Fruit fly (Drosophila melanogaster): ENCODE data around the gene Cht11.
A peak's percentile ranks its signal among the peaks of the same experiment; 100 is the strongest.

The Cht11 gene

DNA sequence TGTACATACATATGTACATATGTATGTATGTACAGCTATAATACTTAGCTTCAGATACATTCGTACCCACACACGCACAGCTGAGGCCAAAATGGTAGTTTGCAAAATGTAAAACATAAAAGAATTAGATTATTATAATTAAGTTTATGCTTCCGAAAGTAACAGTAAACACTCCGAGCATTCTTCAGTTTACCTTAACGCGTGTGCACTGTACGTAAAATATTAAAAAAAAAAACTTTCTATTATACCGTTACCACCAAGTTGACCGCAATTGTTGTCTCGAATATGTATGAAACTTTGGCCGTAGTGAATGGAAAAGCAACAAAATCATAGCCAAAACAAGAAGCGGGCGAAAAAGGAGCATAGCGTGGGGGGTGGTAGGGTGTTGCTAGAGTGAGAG is 5.2 kb upstream of the Cht11 start (continued):
- TF ChIP-seq CG42726 (GFP tag; IDR thresholded peaks at IDR 0.05; ENCODE audit: partially characterized antibody) (no peak), CG12769 (tag; optimal IDR thresholded peaks at IDR 0.05) (peak; percentile 33), Hr78 (GFP tag; optimal IDR thresholded peaks at IDR 0.05) (no peak), Opbp (GFP tag; IDR thresholded peaks at IDR 0.05; ENCODE audit: partially characterized antibody) (no peak), D19B (GFP tag; optimal IDR thresholded peaks at IDR 0.05) (peak; percentile 69), fd102C (GFP tag; optimal IDR thresholded peaks at IDR 0.05) (no peak), CG4730 (GFP tag; IDR thresholded peaks at IDR 0.05) (peak; percentile 68), Six4 (GFP tag; optimal IDR thresholded peaks at IDR 0.05) (peak; percentile 60), Bteb2 (GFP tag; optimal IDR thresholded peaks at IDR 0.05) (peak; percentile 70), CG6272 (GFP tag; IDR thresholded peaks at IDR 0.05) (peak; percentile 40; the same call in 1 of the 2 replicates), CG11504 (tag; optimal IDR thresholded peaks at IDR 0.05) (peak; percentile 92), CG6813 (GFP tag; optimal IDR thresholded peaks at IDR 0.05) (peak; percentile 78), CG14014 (GFP tag; IDR thresholded peaks at IDR 0.05) (peak; percentile 62; the same call in 1 of the 2 replicates), p53 (GFP tag; optimal IDR thresholded peaks at IDR 0.05) (no peak), Fer2 (tag; optimal IDR thresholded peaks at IDR 0.05) (no peak), dan (GFP tag; IDR thresholded peaks at IDR 0.05) (no peak), HHEX (GFP tag; optimal IDR thresholded peaks at IDR 0.05) (peak; percentile 74), Dbx (GFP tag; IDR thresholded peaks at IDR 0.05) (peak; percentile 69), wdn (GFP tag; IDR thresholded peaks at IDR 0.05) (peak; percentile 61; the same call in 1 of the 2 replicates), MBD-R2 (GFP tag; IDR thresholded peaks at IDR 0.05) (peak; percentile 31; the same call in 1 of the 2 replicates), stc (GFP tag; IDR thresholded peaks at IDR 0.05) (peak; percentile 79), gce (GFP tag; IDR thresholded peaks at IDR 0.05) (peak; percentile 54; the same call in 2 of the 3 replicates), CG15601 (tag; optimal IDR thresholded peaks at IDR 0.05) (peak; percentile 62), Elba2 (GFP tag; optimal IDR thresholded peaks at IDR 0.05) (no peak), sna (GFP tag; IDR thresholded peaks at IDR 0.05; ENCODE audit: partially characterized antibody) (no peak), gem (tag; optimal IDR thresholded peaks at IDR 0.05) (peak; percentile 91), Nf-YC (tag; optimal IDR thresholded peaks at IDR 0.05) (peak; percentile 35), fru (optimal IDR thresholded peaks at IDR 0.05) (no peak), CG18599 (GFP tag; optimal IDR thresholded peaks at IDR 0.05) (peak; percentile 94), CG7556 (GFP tag; optimal IDR thresholded peaks at IDR 0.05) (peak; percentile 84), CG10209 (GFP tag; optimal IDR thresholded peaks at IDR 0.05) (peak; percentile 83), CG18619 (GFP tag; optimal IDR thresholded peaks at IDR 0.05) (peak; percentile 82), Awh (GFP tag; IDR thresholded peaks at IDR 0.05) (peak; percentile 54; the same call in 1 of the 2 replicates), bcd (GFP tag; optimal IDR thresholded peaks at IDR 0.05) (peak; percentile 83), abd-A (tag; optimal IDR thresholded peaks at IDR 0.05) (no peak), bbx (GFP tag; IDR thresholded peaks at IDR 0.05; ENCODE audit: partially characterized antibody) (no peak), h (optimal IDR thresholded peaks at IDR 0.05) (no peak), pan (optimal IDR thresholded peaks at IDR 0.05) (no peak), pan (GFP tag; optimal IDR thresholded peaks at IDR 0.05 in 1 of 2, IDR thresholded peaks at IDR 0.05 in 1 of 2) (peak in 1 of 2 experiments; percentile 79), gcm (GFP tag; optimal IDR thresholded peaks at IDR 0.05) (peak; percentile 70), HmgZ (tag; optimal IDR thresholded peaks at IDR 0.05) (peak; percentile 48), dpn (GFP tag; optimal IDR thresholded peaks at IDR 0.05) (peak; percentile 63 to 73), Rfx (GFP tag; IDR thresholded peaks at IDR 0.05) (peak; percentile 79), Rx (GFP tag; IDR thresholded peaks at IDR 0.05) (peak; percentile 58), unpg (GFP tag; optimal IDR thresholded peaks at IDR 0.05) (peak; percentile 89), cato (GFP tag; optimal IDR thresholded peaks at IDR 0.05; ENCODE audit: borderline replicate concordance) (peak; percentile 53), CG4282 (GFP tag; optimal IDR thresholded peaks at IDR 0.05) (no peak), nmo (GFP tag; optimal IDR thresholded peaks at IDR 0.05) (peak; percentile 84), HmgD (GFP tag; optimal IDR thresholded peaks at IDR 0.05) (no peak), CG16813 (GFP tag; IDR thresholded peaks at IDR 0.05; ENCODE audit: partially characterized antibody) (no peak)
